Fruit fly (Drosophila melanogaster): Measurements from ENCODE around the gene Hsp26.
A peak's percentile ranks its signal among the peaks of the same experiment; 100 is the strongest.

The Hsp26 gene

DNA sequence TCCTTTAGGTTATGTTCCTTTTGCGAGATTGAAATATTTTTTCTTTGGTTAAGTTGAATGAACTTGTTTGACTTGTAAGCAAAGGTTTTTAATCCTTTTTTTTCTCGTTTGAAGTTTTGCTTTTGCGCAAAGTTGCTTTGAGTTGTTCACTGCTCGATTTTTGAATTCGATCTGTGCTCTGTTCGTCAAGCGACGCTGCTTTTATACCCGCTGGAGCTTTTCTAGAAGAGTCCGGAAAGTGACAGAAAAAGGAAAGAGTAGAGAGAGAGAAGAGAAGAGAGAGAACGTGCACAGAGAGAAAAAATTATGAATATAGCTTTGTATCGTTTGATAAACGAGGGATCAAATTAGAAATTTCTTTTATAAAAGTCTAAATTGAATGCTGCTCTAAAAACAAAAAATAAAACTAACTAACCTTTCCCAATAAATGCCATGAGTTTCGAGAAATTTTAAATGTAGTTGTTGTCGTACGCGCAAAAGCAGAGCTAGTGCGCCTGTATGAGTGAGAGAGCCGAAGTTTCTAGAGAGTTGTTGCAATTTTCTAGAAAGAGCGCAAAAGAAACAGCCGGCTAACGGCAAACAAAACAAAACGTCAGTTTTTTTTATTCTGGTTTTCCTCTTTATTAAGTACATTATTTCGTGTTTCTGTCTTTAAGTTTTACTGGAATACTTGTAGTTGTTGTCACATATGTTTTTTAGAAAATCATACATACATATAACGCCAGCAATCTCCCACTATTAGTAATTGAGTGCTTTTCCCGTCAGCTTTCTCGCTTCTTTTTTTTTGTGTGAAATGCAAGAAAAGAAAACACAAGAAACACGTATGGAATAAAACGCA lies at the start of gene Hsp26 (continued):
- TF ChIP-seq CG33557 (GFP tag; optimal IDR thresholded peaks at IDR 0.05) (peak; percentile 21), Hsf (GFP tag; optimal IDR thresholded peaks at IDR 0.05) (peak; percentile 87), Deaf1 (tag; optimal IDR thresholded peaks at IDR 0.05) (peak; percentile 71), twi (tag; optimal IDR thresholded peaks at IDR 0.05) (peak; percentile 52), pho (GFP tag; optimal IDR thresholded peaks at IDR 0.05) (peak; percentile 83), CG10565 (GFP tag; optimal IDR thresholded peaks at IDR 0.05) (no peak), CG18599 (GFP tag; optimal IDR thresholded peaks at IDR 0.05) (peak; percentile 84), MBD-R2 (GFP tag; IDR thresholded peaks at IDR 0.05) (peak; percentile 42; the same call in 1 of the 2 replicates), CrebB (tag; optimal IDR thresholded peaks at IDR 0.05) (peak; percentile 71), Xrp1 (GFP tag; IDR thresholded peaks at IDR 0.05) (peak; percentile 91), Nf-YA (GFP tag; IDR thresholded peaks at IDR 0.05) (peak; percentile 40; the same call in 1 of the 2 replicates), lbe (GFP tag; optimal IDR thresholded peaks at IDR 0.05) (peak; percentile 90), phol (tag; optimal IDR thresholded peaks at IDR 0.05) (peak; percentile 75), HLHmδ (GFP tag; optimal IDR thresholded peaks at IDR 0.05) (no peak), ATbp (GFP tag; optimal IDR thresholded peaks at IDR 0.05) (peak; percentile 87), hb (GFP tag; IDR thresholded peaks at IDR 0.05; ENCODE audit: partially characterized antibody) (no peak), disco-r (GFP tag; optimal IDR thresholded peaks at IDR 0.05) (peak; percentile 83), lov (optimal IDR thresholded peaks at IDR 0.05) (no peak), lov (GFP tag; IDR thresholded peaks at IDR 0.05) (peak; percentile 62; the same call in 1 of the 3 replicates), sqz (GFP tag; optimal IDR thresholded peaks at IDR 0.05) (peak; percentile 58), nmo (GFP tag; optimal IDR thresholded peaks at IDR 0.05) (peak; percentile 85), CG2712 (tag; optimal IDR thresholded peaks at IDR 0.05) (peak; percentile 89), NK7.1 (GFP tag; optimal IDR thresholded peaks at IDR 0.05) (peak; percentile 70), Tbp (GFP tag; optimal IDR thresholded peaks at IDR 0.05) (no peak), CG3163 (GFP tag; optimal IDR thresholded peaks at IDR 0.05) (peak; percentile 96), wdn (GFP tag; IDR thresholded peaks at IDR 0.05) (peak; percentile 81), abd-A (tag; optimal IDR thresholded peaks at IDR 0.05) (no peak), nerfin-2 (GFP tag; IDR thresholded peaks at IDR 0.05; ENCODE audit: partially characterized antibody) (no peak), HmgZ (tag; optimal IDR thresholded peaks at IDR 0.05) (peak; percentile 72), CG12391 (tag; optimal IDR thresholded peaks at IDR 0.05) (peak; percentile 90), Hr78 (GFP tag; optimal IDR thresholded peaks at IDR 0.05) (peak in 1 of 2 experiments; percentile 64), kni (GFP tag; optimal IDR thresholded peaks at IDR 0.05) (no peak), Abd-B (GFP tag; optimal IDR thresholded peaks at IDR 0.05) (peak; percentile 37), CG13123 (GFP tag; optimal IDR thresholded peaks at IDR 0.05) (peak; percentile 64), az2 (GFP tag; optimal IDR thresholded peaks at IDR 0.05) (peak; percentile 85), ftz-f1 (GFP tag; optimal IDR thresholded peaks at IDR 0.05) (no peak), Scr (GFP tag; IDR thresholded peaks at IDR 0.05; ENCODE audit: partially characterized antibody) (no peak), odd (GFP tag; optimal IDR thresholded peaks at IDR 0.05) (peak; percentile 86), Taf1 (GFP tag; IDR thresholded peaks at IDR 0.05) (peak; percentile 39; the same call in 1 of the 2 replicates), gfzf (GFP tag; optimal IDR thresholded peaks at IDR 0.05) (no peak), unpg (GFP tag; optimal IDR thresholded peaks at IDR 0.05) (peak; percentile 91), pan (optimal IDR thresholded peaks at IDR 0.05) (no peak), pan (GFP tag; optimal IDR thresholded peaks at IDR 0.05 in 1 of 2, IDR thresholded peaks at IDR 0.05 in 1 of 2) (peak in 1 of 2 experiments; percentile 89), crp (GFP tag; optimal IDR thresholded peaks at IDR 0.05) (peak; percentile 8 to 31), tx (GFP tag; optimal IDR thresholded peaks at IDR 0.05) (peak; percentile 62), E2f2 (GFP tag; IDR thresholded peaks at IDR 0.05) (peak; percentile 68; the same call in 1 of the 2 replicates), CG15479 (GFP tag; optimal IDR thresholded peaks at IDR 0.05) (no peak), CG7745 (tag; optimal IDR thresholded peaks at IDR 0.05) (peak; percentile 28)
